Worm (Caenorhabditis elegans): Measurements from ENCODE around the gene unc-83.
A peak's percentile ranks its signal among the peaks of the same experiment; 100 is the strongest.

DNA sequence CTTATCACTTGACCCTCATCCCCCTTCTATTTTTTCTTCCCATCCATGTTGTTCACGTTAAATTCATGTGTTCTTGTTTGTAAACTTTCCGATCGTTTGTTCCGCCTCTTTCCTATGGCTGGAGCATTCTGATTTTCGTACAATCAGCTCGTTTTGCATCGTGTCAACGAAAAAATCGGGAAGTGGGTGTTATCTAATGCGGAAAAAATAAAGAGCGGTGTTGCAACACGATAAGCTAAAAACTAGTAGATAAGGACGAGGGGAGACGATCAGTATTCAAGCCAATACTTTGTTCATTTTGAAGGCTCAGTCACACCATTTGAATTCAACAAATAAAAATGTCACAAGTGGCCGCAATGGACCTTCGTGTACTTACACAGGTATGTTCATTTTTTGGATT is 59.9 kb downstream of the unc-83 start, which contains the start of gene acs-1:
- TF ChIP-seq ceh-14 (tag; optimal IDR thresholded peaks at IDR 0.05) (no peak), dve-1 (tag; optimal IDR thresholded peaks at IDR 0.05) (no peak), nfya-1 (tag; optimal IDR thresholded peaks at IDR 0.05) (no peak), ceh-6 (GFP tag; optimal IDR thresholded peaks at IDR 0.05) (no peak), ceh-24 (tag; optimal IDR thresholded peaks at IDR 0.05) (no peak), syd-9 (tag; optimal IDR thresholded peaks at IDR 0.05) (no peak), K09A11.1 (tag; optimal IDR thresholded peaks at IDR 0.05; ENCODE audit: insufficient read depth) (no peak), elt-2 (tag; optimal IDR thresholded peaks at IDR 0.05) (peak; percentile 43), fkh-6 (tag; optimal IDR thresholded peaks at IDR 0.05) (no peak), ets-4 (tag; optimal IDR thresholded peaks at IDR 0.05) (no peak)
